Worm (Caenorhabditis elegans): ENCODE measurements around the gene sfxn-5.

sfxn-5 gene

DNA sequence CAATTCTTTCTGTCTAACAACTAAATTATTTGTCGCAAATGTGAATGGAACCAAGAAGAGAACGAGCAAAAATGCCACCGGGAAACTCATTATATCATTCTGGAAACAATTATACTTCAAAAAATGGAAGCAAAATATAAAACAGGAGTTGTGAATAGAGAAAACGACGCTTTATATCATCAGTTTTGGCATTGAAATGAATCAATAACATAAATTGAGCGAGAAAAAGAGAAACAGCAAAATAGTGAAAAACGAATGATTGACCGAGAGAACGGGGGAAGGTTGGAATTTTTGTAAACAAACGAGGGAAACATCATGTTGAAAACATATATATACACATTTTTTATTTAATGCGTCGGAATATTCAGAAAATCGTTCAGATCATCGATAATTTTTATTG, 32.0 kb upstream of the sfxn-5 start, which contains the start of gene ctns-1:
Gene ctns-1, minus strand, starts transcription at position 101 of the 400 bp plus-strand sequence.
- TF ChIP-seq mxl-2 (GFP tag; conservative IDR thresholded peaks at IDR 0.05) (no peak), ces-1 (GFP tag; optimal IDR thresholded peaks at IDR 0.05) (no peak), daf-16 (GFP tag; optimal IDR thresholded peaks at IDR 0.05) (no peak), daf-16 (tag; optimal IDR thresholded peaks at IDR 0.05) (peak; percentile 54), lin-38 (GFP tag; IDR thresholded peaks at IDR 0.05) (peak; percentile 10; the same call in 1 of the 2 replicates), lin-39 (tag; optimal IDR thresholded peaks at IDR 0.05) (no peak), mes-2 (tag; optimal IDR thresholded peaks at IDR 0.05; ENCODE audit: poor library complexity, severe bottlenecking) (peak; percentile 8), vab-7 (GFP tag; IDR thresholded peaks at IDR 0.05) (no peak), snpc-4 (tag; optimal IDR thresholded peaks at IDR 0.05) (no peak), nhr-28 (tag; optimal IDR thresholded peaks at IDR 0.05) (no peak), mdl-1 (tag; optimal IDR thresholded peaks at IDR 0.05) (no peak)

DNA sequence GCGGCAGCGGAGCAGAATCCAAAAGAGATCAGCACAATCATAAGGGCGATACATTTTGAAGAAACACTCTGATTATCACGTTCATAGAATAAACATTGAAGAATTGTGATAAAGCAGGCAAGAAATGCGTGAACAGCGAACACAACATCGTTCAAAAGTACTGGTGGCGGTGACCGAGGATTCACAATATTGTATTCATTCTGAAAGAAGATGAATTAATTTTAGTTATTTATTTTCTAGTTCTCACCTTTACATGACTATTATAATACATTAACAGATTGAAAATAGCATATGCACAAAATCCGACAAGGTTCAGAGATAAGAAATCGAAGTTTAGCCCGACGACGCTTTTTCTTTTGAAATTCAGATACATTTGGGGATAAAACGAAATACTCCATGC, 31.1 kb upstream of the sfxn-5 start:
- TF ChIP-seq tag-97 (GFP tag; IDR thresholded peaks at IDR 0.05): no peak
- peak in 1 of 2 experiments; percentile 94 for TF ChIP-seq unc-62 (GFP tag; optimal IDR thresholded peaks at IDR 0.05 in 1 of 2)
- no peak for TF ChIP-seq unc-62 (tag; optimal IDR thresholded peaks at IDR 0.05)

DNA sequence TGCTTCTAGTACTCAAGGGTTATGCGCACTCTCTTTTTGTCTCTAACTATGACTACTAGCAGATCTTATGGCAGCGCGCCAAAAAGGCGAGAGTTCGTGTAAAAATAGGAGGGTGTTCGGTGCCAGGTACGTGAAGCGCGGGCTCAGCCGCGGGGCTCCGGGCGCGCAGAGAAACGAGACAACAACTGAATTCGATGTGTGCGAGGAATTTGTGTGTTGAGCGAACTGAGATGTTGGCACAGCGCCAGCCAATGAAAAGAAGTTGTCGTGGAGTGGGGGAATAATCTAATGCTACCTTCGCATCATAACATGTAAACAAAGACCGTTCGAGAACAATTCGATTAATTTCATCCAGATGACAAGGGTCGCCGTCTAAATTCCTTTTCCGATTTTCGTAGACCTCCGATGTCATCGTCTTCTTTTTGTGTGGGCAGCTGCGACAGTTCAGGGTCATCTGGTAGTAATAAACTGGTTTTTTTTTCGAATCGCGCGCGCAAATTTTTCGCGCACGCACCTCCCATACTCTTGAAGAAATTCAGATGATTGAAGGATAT, 26.6 kb upstream of the sfxn-5 start:
- peak; percentile 80 for TF ChIP-seq egl-43 (GFP tag; IDR thresholded peaks at IDR 0.05)
- no peak for TF ChIP-seq Y75B8A.6 (GFP tag; IDR thresholded peaks at IDR 0.05)
- no peak for TF ChIP-seq aly-2 (tag; optimal IDR thresholded peaks at IDR 0.05)
- TF ChIP-seq ces-1 (GFP tag; optimal IDR thresholded peaks at IDR 0.05): no peak
- no peak for TF ChIP-seq nhr-10 (tag; optimal IDR thresholded peaks at IDR 0.05)
- TF ChIP-seq nhr-237 (tag; optimal IDR thresholded peaks at IDR 0.05): no peak
- TF ChIP-seq nhr-76 (tag; optimal IDR thresholded peaks at IDR 0.05): no peak
- peak; percentile 67 for TF ChIP-seq fkh-10 (GFP tag; optimal IDR thresholded peaks at IDR 0.05)
- no peak for TF ChIP-seq zag-1 (tag; optimal IDR thresholded peaks at IDR 0.05)
- no peak for TF ChIP-seq ZK546.5 (tag; optimal IDR thresholded peaks at IDR 0.05)
- TF ChIP-seq lin-39 (tag; optimal IDR thresholded peaks at IDR 0.05): no peak
- TF ChIP-seq hif-1 (tag; optimal IDR thresholded peaks at IDR 0.05): peak in 1 of 2 experiments; percentile 43
- no peak for TF ChIP-seq lin-13 (GFP tag; optimal IDR thresholded peaks at IDR 0.05)
- TF ChIP-seq nhr-11 (tag; optimal IDR thresholded peaks at IDR 0.05): peak; percentile 73
- TF ChIP-seq spr-3 (GFP tag; optimal IDR thresholded peaks at IDR 0.05): no peak
- TF ChIP-seq saeg-2 (GFP tag; IDR thresholded peaks at IDR 0.05): no peak
- TF ChIP-seq ceh-62 (tag; optimal IDR thresholded peaks at IDR 0.05): no peak
- no peak for TF ChIP-seq ama-1 (optimal IDR thresholded peaks at IDR 0.05)
- TF ChIP-seq nhr-28 (tag; optimal IDR thresholded peaks at IDR 0.05): no peak
- TF ChIP-seq dmd-6 (GFP tag; IDR thresholded peaks at IDR 0.05): no peak
- TF ChIP-seq lir-3 (tag; optimal IDR thresholded peaks at IDR 0.05): no peak
- TF ChIP-seq F44E2.7 (GFP tag; IDR thresholded peaks at IDR 0.05): no peak
- TF ChIP-seq Y48G9A.11 (GFP tag; IDR thresholded peaks at IDR 0.05): no peak
- peak; percentile 69 for TF ChIP-seq set-16 (GFP tag; IDR thresholded peaks at IDR 0.05)
- TF ChIP-seq lim-7 (GFP tag; IDR thresholded peaks at IDR 0.05): no peak
- TF ChIP-seq daf-16 (GFP tag; optimal IDR thresholded peaks at IDR 0.05): peak in 1 of 2 experiments; percentile 43
- TF ChIP-seq daf-16 (tag; optimal IDR thresholded peaks at IDR 0.05): no peak
- no peak for TF ChIP-seq mdt-29 (GFP tag; IDR thresholded peaks at IDR 0.05)
- TF ChIP-seq dve-1 (tag; optimal IDR thresholded peaks at IDR 0.05; ENCODE audit: insufficient read depth): peak; percentile 24
- TF ChIP-seq zfp-3 (GFP tag; conservative IDR thresholded peaks at IDR 0.05): no peak
- TF ChIP-seq lin-15B (tag; optimal IDR thresholded peaks at IDR 0.05): no peak
- TF ChIP-seq ztf-11 (tag; optimal IDR thresholded peaks at IDR 0.05): no peak
- TF ChIP-seq pha-4 (GFP tag; IDR thresholded peaks at IDR 0.05): no peak
- no peak for TF ChIP-seq pha-4 (tag; optimal IDR thresholded peaks at IDR 0.05)
- no peak for TF ChIP-seq attf-4 (tag; optimal IDR thresholded peaks at IDR 0.05)
- TF ChIP-seq ztf-7 (tag; optimal IDR thresholded peaks at IDR 0.05): no peak
- TF ChIP-seq lin-1 (GFP tag; IDR thresholded peaks at IDR 0.05): no peak
- no peak for TF ChIP-seq mdl-1 (tag; optimal IDR thresholded peaks at IDR 0.05)
- no peak for TF ChIP-seq snpc-4 (tag; optimal IDR thresholded peaks at IDR 0.05)
- no peak; the same call in 1 of the 2 replicates for TF ChIP-seq T26A8.4 (GFP tag; IDR thresholded peaks at IDR 0.05)
- TF ChIP-seq ceh-32 (tag; optimal IDR thresholded peaks at IDR 0.05; ENCODE audit: poor library complexity): no peak
